Fruit fly (Drosophila melanogaster) whole organism, pupa: ENCODE measurements around the gene ppk28.

Experiments
- CG10348 ChIP-seq: fragments of 200-800 bp; sonication (Bioruptor generic); IDR thresholded peaks from 2 replicates; pipeline ENCODE4 v1.3.6; 2022; ENCODE audit warnings: missing biosample characterization, missing genetic modification characterization
- CG12605 ChIP-seq: fragments of 200-800 bp; sonication (Bioruptor generic); IDR thresholded peaks from 2 replicates; pipeline ENCODE4 v1.3.6; 2022; ENCODE audit warnings: missing biosample characterization, missing genetic modification characterization
- CG13204 ChIP-seq: fragments of 200-800 bp; sonication (Bioruptor generic); optimal IDR thresholded peaks from 2 replicates; lab custom pipeline; 2018; ENCODE audit warnings: missing biosample characterization, mild to moderate bottlenecking, missing genetic modification characterization, moderate library complexity
- CG14655 ChIP-seq: fragments of 200-800 bp; sonication (Bioruptor generic); optimal IDR thresholded peaks from 3 replicates; lab custom pipeline; 2017; ENCODE audit warnings: mild to moderate bottlenecking, missing biosample characterization, missing genetic modification reagents, missing genetic modification characterization
- CG15710 ChIP-seq: fragments of 200-800 bp; sonication (Bioruptor generic); optimal IDR thresholded peaks from 2 replicates; lab custom pipeline; 2018; ENCODE audit warnings: missing biosample characterization, mild to moderate bottlenecking, missing genetic modification characterization, moderate library complexity
- CG17806 ChIP-seq: fragments of 200-800 bp; sonication (Bioruptor generic); optimal IDR thresholded peaks from 2 replicates; lab custom pipeline; 2018; ENCODE audit warnings: missing biosample characterization, mild to moderate bottlenecking, missing genetic modification characterization, moderate library complexity
- CG32121 ChIP-seq: fragments of 200-800 bp; sonication (Bioruptor generic); IDR thresholded peaks from 2 replicates; pipeline ENCODE4 v1.3.6; 2022; ENCODE audit warnings: missing biosample characterization, missing genetic modification characterization
- CG34367 ChIP-seq: fragments of 200-800 bp; sonication (Bioruptor generic); optimal IDR thresholded peaks from 2 replicates; lab custom pipeline; 2018; ENCODE audit warnings: missing biosample characterization, mild to moderate bottlenecking, missing genetic modification characterization
- CG4496 ChIP-seq: fragments of 200-800 bp; sonication (Bioruptor generic); IDR thresholded peaks from 3 replicates; pipeline ENCODE4 v1.3.6; 2022; ENCODE audit warnings: missing biosample characterization, missing genetic modification characterization
- CG8159 ChIP-seq: fragments of 200-800 bp; sonication (Bioruptor generic); optimal IDR thresholded peaks from 3 replicates; lab custom pipeline; 2018; ENCODE audit warnings: missing biosample characterization, mild to moderate bottlenecking, missing genetic modification characterization, moderate library complexity
- CG8301 ChIP-seq: fragments of 200-800 bp; sonication (Bioruptor generic); optimal IDR thresholded peaks from 2 replicates; lab custom pipeline; 2018; ENCODE audit warnings: missing biosample characterization, mild to moderate bottlenecking, missing genetic modification characterization
- CG9948 ChIP-seq: fragments of 200-800 bp; sonication (Bioruptor generic); optimal IDR thresholded peaks from 2 replicates; lab custom pipeline; 2018; ENCODE audit warnings: missing biosample characterization, mild to moderate bottlenecking, missing genetic modification characterization, moderate library complexity
- D1 ChIP-seq: fragments of 200-800 bp; sonication (Bioruptor generic); optimal IDR thresholded peaks from 2 replicates; lab custom pipeline; 2018; ENCODE audit warnings: missing biosample characterization, mild to moderate bottlenecking, missing genetic modification characterization, moderate library complexity
- EcR ChIP-seq: fragments of 200-800 bp; sonication (Bioruptor generic); optimal IDR thresholded peaks from 3 replicates; lab custom pipeline; 2019; ENCODE audit warnings: missing biosample characterization, missing genetic modification characterization, mild to moderate bottlenecking, moderate library complexity, missing genetic modification reagents
- Ets98B ChIP-seq: fragments of 200-800 bp; sonication (Bioruptor generic); IDR thresholded peaks from 2 replicates; pipeline ENCODE4 v1.3.6; 2022; ENCODE audit warnings: missing biosample characterization, missing genetic modification characterization
- Pif1A ChIP-seq: fragments of 200-800 bp; sonication (Bioruptor generic); optimal IDR thresholded peaks from 3 replicates; lab custom pipeline; 2016; ENCODE audit warnings: missing biosample characterization, missing genetic modification characterization
- Pif1B ChIP-seq: fragments of 200-800 bp; sonication (Bioruptor generic); optimal IDR thresholded peaks from 3 replicates; lab custom pipeline; 2016; ENCODE audit warnings: missing biosample characterization, missing genetic modification characterization
- Snoo ChIP-seq: fragments of 200-800 bp; sonication (Bioruptor generic); optimal IDR thresholded peaks from 3 replicates; lab custom pipeline; 2017; ENCODE audit warnings: missing biosample characterization, mild to moderate bottlenecking, missing genetic modification characterization, inconsistent platforms
- fd96Ca ChIP-seq: fragments of 200-800 bp; sonication (Bioruptor generic); IDR thresholded peaks from 3 replicates; pipeline ENCODE4 v1.3.6; 2022; ENCODE audit warnings: missing biosample characterization, missing genetic modification characterization
- gl ChIP-seq: fragments of 200-800 bp; sonication (Bioruptor generic); optimal IDR thresholded peaks from 2 replicates; lab custom pipeline; 2018; ENCODE audit warnings: missing biosample characterization, mild to moderate bottlenecking, missing genetic modification characterization
- rn ChIP-seq: fragments of 200-800 bp; sonication (Bioruptor generic); IDR thresholded peaks from 2 replicates; pipeline ENCODE4 v1.3.6; 2022; ENCODE audit warnings: missing biosample characterization, missing genetic modification characterization

ppk28 gene

DNA sequence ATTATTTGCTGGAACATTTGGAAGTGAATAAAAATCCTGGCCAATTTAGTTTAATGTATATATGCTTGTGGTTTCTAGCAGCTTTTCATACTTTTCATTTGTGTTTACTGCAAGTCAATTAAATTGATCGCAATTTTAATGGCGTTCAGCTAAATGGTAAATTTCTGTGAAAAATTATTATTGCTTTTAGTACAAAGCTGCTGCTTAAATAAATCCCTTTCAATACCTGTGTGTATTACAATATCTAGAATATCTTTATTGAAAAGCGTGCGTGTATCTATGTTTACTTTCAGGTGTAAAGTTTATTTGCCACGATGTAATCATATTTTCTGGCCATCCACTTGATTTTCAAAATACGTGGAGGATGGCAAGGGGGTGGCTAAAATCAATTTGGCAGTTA, at the start of gene ppk28:
Gene ppk28, plus strand, starts transcription at position 301 of the 400 bp plus-strand sequence.
- TF ChIP-seq gl (no peak), CG32121 (no peak), Snoo (tag; lab: Kevin White, UChicago) (no peak), CG17806 (tag; lab: Kevin White, UChicago) (no peak), Ets98B (no peak), CG4496 (GFP tag; lab: Robert Waterston, UW) (no peak), EcR (GFP tag; lab: Kevin White, UChicago) (no peak), D1 (no peak), CG12605 (GFP tag; lab: Robert Waterston, UW) (no peak), CG8159 (tag; lab: Kevin White, UChicago) (no peak)

DNA sequence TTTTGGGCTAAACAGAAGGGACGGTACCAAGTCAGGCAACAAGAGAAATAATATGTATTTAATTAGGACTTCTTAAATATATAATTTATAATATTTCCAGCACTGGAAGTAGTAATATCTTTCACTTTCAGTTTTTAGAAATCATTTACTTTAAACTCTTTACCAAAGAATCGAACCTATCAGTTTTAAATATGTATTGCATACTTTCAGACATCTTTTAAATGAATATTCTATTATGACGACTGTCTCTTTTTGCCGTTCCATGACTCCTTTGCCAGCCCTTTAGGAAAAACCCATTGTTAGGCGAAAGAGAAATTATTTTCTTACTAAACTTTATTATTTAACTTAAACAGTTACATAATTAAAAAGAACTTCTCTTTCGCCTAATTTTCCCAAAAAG, 48.2 kb upstream of the ppk28 start:
- TF ChIP-seq CG14655 (GFP tag; lab: Kevin White, UChicago) = no peak
- no peak for TF ChIP-seq CG17806 (tag; lab: Kevin White, UChicago)
- no peak for TF ChIP-seq EcR (GFP tag; lab: Kevin White, UChicago)
- TF ChIP-seq D1 = no peak
- TF ChIP-seq rn (GFP tag; lab: Robert Waterston, UW) = no peak
- TF ChIP-seq CG4496 (GFP tag; lab: Robert Waterston, UW) = no peak
- TF ChIP-seq Ets98B = no peak
- no peak for TF ChIP-seq Pif1B (GFP tag; lab: Kevin White, UChicago)
- no peak for TF ChIP-seq CG8159 (tag; lab: Kevin White, UChicago)
- TF ChIP-seq CG13204 (GFP tag; lab: Kevin White, UChicago) = no peak
- no peak for TF ChIP-seq fd96Ca (GFP tag; lab: Robert Waterston, UW)
- TF ChIP-seq Snoo (tag; lab: Kevin White, UChicago) = no peak
- no peak for TF ChIP-seq Pif1A
- no peak for TF ChIP-seq gl

DNA sequence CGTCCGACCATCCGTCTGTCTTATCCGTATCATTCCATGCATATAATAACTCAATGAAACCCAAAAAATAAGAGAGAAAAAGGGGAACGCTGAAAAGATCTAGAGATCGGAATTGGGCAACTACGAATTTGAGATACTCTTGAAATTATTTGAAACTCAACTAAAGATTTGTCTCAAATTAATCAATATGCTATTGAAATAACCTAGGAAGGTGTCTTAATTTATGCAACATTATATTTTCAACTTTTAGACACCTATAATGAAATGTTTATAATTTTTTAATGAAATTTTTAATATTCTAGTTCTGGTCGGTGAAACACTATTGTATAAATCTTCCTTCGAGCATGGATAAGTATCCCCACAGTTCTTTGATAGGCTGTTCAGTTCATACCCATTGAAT, 45.3 kb upstream of the ppk28 start:
- TF ChIP-seq CG14655 (GFP tag; lab: Kevin White, UChicago) = no peak
- TF ChIP-seq CG8159 (tag; lab: Kevin White, UChicago) = peak; percentile 18
- no peak for TF ChIP-seq EcR (GFP tag; lab: Kevin White, UChicago)

dm6 chrX:16761531-16761930, 44.3 kb upstream of the ppk28 start:
- TF ChIP-seq Snoo (tag; lab: Kevin White, UChicago) = peak; percentile 61
- TF ChIP-seq CG4496 (GFP tag; lab: Robert Waterston, UW) = peak; percentile 82
- peak; percentile 55 for TF ChIP-seq Pif1B (GFP tag; lab: Kevin White, UChicago)
- no peak for TF ChIP-seq CG12605 (GFP tag; lab: Robert Waterston, UW)
- peak; percentile 63 for TF ChIP-seq Pif1A
- peak; percentile 56 for TF ChIP-seq CG8159 (tag; lab: Kevin White, UChicago)
- TF ChIP-seq fd96Ca (GFP tag; lab: Robert Waterston, UW) = peak; percentile 81
- peak; percentile 65 for TF ChIP-seq CG9948
- peak; percentile 46 for TF ChIP-seq CG8301 (tag; lab: Kevin White, UChicago)
- no peak for TF ChIP-seq CG13204 (GFP tag; lab: Kevin White, UChicago)
- peak; percentile 67 for TF ChIP-seq rn (GFP tag; lab: Robert Waterston, UW)
- TF ChIP-seq EcR (GFP tag; lab: Kevin White, UChicago) = no peak
- no peak for TF ChIP-seq gl
- peak; percentile 45 for TF ChIP-seq CG15710 (tag; lab: Kevin White, UChicago)
- TF ChIP-seq CG14655 (GFP tag; lab: Kevin White, UChicago) = peak; percentile 54
- TF ChIP-seq Ets98B = peak; percentile 51
- no peak for TF ChIP-seq D1
- peak; percentile 43 for TF ChIP-seq CG17806 (tag; lab: Kevin White, UChicago)
- peak; percentile 48; the same call in 1 of the 2 replicates for TF ChIP-seq CG32121
- TF ChIP-seq CG34367 (tag; lab: Kevin White, UChicago) = peak; percentile 30
- no peak for TF ChIP-seq CG10348 (GFP tag; lab: Robert Waterston, UW)

dm6 chrX:16764955-16765354, 40.9 kb upstream of the ppk28 start:
- TF ChIP-seq gl (no peak), CG10348 (GFP tag; lab: Robert Waterston, UW) (no peak), CG9948 (peak; percentile 28), EcR (GFP tag; lab: Kevin White, UChicago) (no peak), CG32121 (no peak), Pif1B (GFP tag; lab: Kevin White, UChicago) (peak; percentile 52), CG8301 (tag; lab: Kevin White, UChicago) (peak; percentile 24), Pif1A (peak; percentile 44), CG14655 (GFP tag; lab: Kevin White, UChicago) (peak; percentile 55), CG17806 (tag; lab: Kevin White, UChicago) (peak; percentile 42), D1 (no peak), CG15710 (tag; lab: Kevin White, UChicago) (peak; percentile 30), CG4496 (GFP tag; lab: Robert Waterston, UW) (0 out of 3 replicates have a peak, but pooled peaks have one; percentile 41), CG8159 (tag; lab: Kevin White, UChicago) (peak; percentile 38), Ets98B (no peak), rn (GFP tag; lab: Robert Waterston, UW) (no peak), CG34367 (tag; lab: Kevin White, UChicago) (peak; percentile 16), CG13204 (GFP tag; lab: Kevin White, UChicago) (no peak), fd96Ca (GFP tag; lab: Robert Waterston, UW) (no peak), CG12605 (GFP tag; lab: Robert Waterston, UW) (no peak), Snoo (tag; lab: Kevin White, UChicago) (no peak)

DNA sequence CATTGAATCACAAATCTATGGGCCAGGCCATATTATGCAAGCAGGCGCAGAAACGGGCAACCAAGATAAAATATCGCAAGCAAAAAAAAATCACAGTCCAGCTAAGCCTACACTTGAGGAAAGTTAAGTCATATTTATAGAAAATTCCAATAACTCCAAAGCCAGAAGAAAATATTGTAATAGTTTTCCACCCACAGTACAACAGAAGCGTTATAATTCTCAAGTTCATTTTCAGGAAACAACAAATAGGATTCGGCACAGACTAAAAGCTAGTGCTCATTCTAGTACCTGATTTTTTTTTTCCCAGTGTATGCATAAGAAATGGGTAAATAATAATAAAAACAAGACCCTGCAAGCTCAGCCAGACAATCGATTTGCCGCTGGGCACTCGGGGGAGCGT, 40.1 kb upstream of the ppk28 start:
- peak; percentile 14 for TF ChIP-seq CG17806 (tag; lab: Kevin White, UChicago)
- TF ChIP-seq fd96Ca (GFP tag; lab: Robert Waterston, UW) = peak; percentile 47; the same call in 1 of the 3 replicates
- peak; percentile 38; the same call in 1 of the 3 replicates for TF ChIP-seq CG4496 (GFP tag; lab: Robert Waterston, UW)
- TF ChIP-seq CG34367 (tag; lab: Kevin White, UChicago) = peak; percentile 32
- TF ChIP-seq Snoo (tag; lab: Kevin White, UChicago) = no peak
- TF ChIP-seq CG15710 (tag; lab: Kevin White, UChicago) = peak; percentile 44
- TF ChIP-seq CG10348 (GFP tag; lab: Robert Waterston, UW) = no peak
- peak; percentile 33 for TF ChIP-seq CG8159 (tag; lab: Kevin White, UChicago)
- peak; percentile 41 for TF ChIP-seq CG9948
- TF ChIP-seq CG8301 (tag; lab: Kevin White, UChicago) = peak; percentile 13
- peak; percentile 40 for TF ChIP-seq Pif1A
- peak; percentile 24; the same call in 1 of the 2 replicates for TF ChIP-seq Ets98B
- TF ChIP-seq D1 = no peak
- no peak for TF ChIP-seq CG32121
- TF ChIP-seq gl = no peak
- no peak for TF ChIP-seq rn (GFP tag; lab: Robert Waterston, UW)
- TF ChIP-seq CG14655 (GFP tag; lab: Kevin White, UChicago) = peak; percentile 48
- no peak for TF ChIP-seq CG13204 (GFP tag; lab: Kevin White, UChicago)
- TF ChIP-seq EcR (GFP tag; lab: Kevin White, UChicago) = no peak
- peak; percentile 38 for TF ChIP-seq Pif1B (GFP tag; lab: Kevin White, UChicago)
- no peak for TF ChIP-seq CG12605 (GFP tag; lab: Robert Waterston, UW)
- TF ChIP-seq, all 21 proteins: peak for 12
